Worm (Caenorhabditis elegans): ENCODE measurements around the gene crn-7.

DNA sequence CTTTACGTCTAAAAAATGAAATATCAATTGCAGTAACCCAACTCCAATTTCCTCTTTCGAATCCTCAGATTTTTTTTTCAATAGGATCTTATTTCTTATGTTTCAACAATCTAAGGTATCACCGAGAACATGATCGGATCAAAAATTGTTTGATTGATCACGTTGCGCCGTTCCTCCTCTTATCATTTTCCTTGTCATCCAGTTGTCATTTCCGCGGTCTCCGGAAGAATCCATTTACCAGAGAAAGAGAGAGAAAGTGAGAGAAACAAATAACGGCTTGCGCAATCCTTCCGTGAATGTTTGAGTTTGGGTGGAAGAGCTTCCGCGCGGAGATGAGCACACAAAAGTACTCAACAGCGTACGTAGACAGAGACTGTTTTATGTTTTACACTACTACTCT lies 24.9 kb downstream of the crn-7 start:
- TF ChIP-seq ztf-29 (GFP tag; IDR thresholded peaks at IDR 0.05) (no peak), med-1 (GFP tag; optimal IDR thresholded peaks at IDR 0.05; ENCODE audit: insufficient read depth) (no peak), tab-1 (GFP tag; IDR thresholded peaks at IDR 0.05) (no peak), ztf-23 (GFP tag; IDR thresholded peaks at IDR 0.05) (no peak), ref-1 (GFP tag; conservative IDR thresholded peaks at IDR 0.05) (no peak), T22C8.4 (GFP tag; IDR thresholded peaks at IDR 0.05) (no peak), klf-2 (GFP tag; conservative IDR thresholded peaks at IDR 0.05) (no peak), flt-1 (GFP tag; IDR thresholded peaks at IDR 0.05) (no peak)

Data from whole organism, midembryonic.